Worm (Caenorhabditis elegans): ENCODE measurements around the gene nhr-40.

ce11 chrX:2551450-2551849 is 42.4 kb upstream of the nhr-40 start:
- TF ChIP-seq pax-1 (tag; optimal IDR thresholded peaks at IDR 0.05) (no peak), tbx-2 (tag; optimal IDR thresholded peaks at IDR 0.05) (no peak), rnt-1 (tag; optimal IDR thresholded peaks at IDR 0.05) (no peak), syd-9 (tag; optimal IDR thresholded peaks at IDR 0.05) (no peak), fax-1 (tag; optimal IDR thresholded peaks at IDR 0.05) (no peak), pros-1 (tag; optimal IDR thresholded peaks at IDR 0.05) (no peak), gmeb-2 (tag; optimal IDR thresholded peaks at IDR 0.05) (no peak), sdc-2 (tag; optimal IDR thresholded peaks at IDR 0.05) (no peak), ama-1 (optimal IDR thresholded peaks at IDR 0.05) (no peak), T23F11.4 (GFP tag; optimal IDR thresholded peaks at IDR 0.05) (no peak), dmd-4 (tag; optimal IDR thresholded peaks at IDR 0.05; ENCODE audit: borderline replicate concordance) (no peak), elt-2 (tag; optimal IDR thresholded peaks at IDR 0.05) (no peak)

Data from whole organism, late embryonic.